Fruit fly (Drosophila melanogaster) whole organism, embryonic: ENCODE measurements around the gene ea.
A peak's percentile ranks its signal among the peaks of the same experiment; 100 is the strongest.

Experiments used
- Aef1 ChIP-seq: fragments of 200-800 bp; sonication (Bioruptor generic); IDR thresholded peaks from 3 replicates; pipeline ENCODE4 v1.3.6; 2022; ENCODE audit warnings: missing biosample characterization, missing genetic modification characterization
- C15 ChIP-seq: fragments of 200-800 bp; sonication (Bioruptor generic); IDR thresholded peaks from 3 replicates; pipeline ENCODE4 v1.3.6; 2022; ENCODE audit warnings: missing biosample characterization, missing genetic modification characterization
- CG10209 ChIP-seq: fragments of 200-800 bp; sonication (Bioruptor generic); optimal IDR thresholded peaks from 3 replicates; lab custom pipeline; 2017; ENCODE audit warnings: missing biosample characterization, mild to moderate bottlenecking, missing genetic modification characterization, missing genetic modification reagents
- CG10267 ChIP-seq: fragments of 200-800 bp; sonication (Bioruptor generic); optimal IDR thresholded peaks from 2 replicates; lab custom pipeline; 2018; ENCODE audit warnings: missing biosample characterization, mild to moderate bottlenecking, missing genetic modification characterization, moderate library complexity
- CG10979 ChIP-seq: fragments of 200-800 bp; sonication (Bioruptor generic); optimal IDR thresholded peaks from 2 replicates; lab custom pipeline; 2018; ENCODE audit warnings: missing biosample characterization, mild to moderate bottlenecking, missing genetic modification characterization, moderate library complexity
- CG11247 ChIP-seq: fragments of 200-800 bp; sonication (Bioruptor generic); IDR thresholded peaks from 2 replicates; pipeline ENCODE4 v1.3.6; 2022; ENCODE audit warnings: missing biosample characterization, missing genetic modification characterization
- CG11560 ChIP-seq: fragments of 200-800 bp; sonication (Bioruptor generic); IDR thresholded peaks from 3 replicates; pipeline ENCODE4 v1.3.6; 2022; ENCODE audit warnings: missing biosample characterization, missing genetic modification characterization
- CG14050 ChIP-seq: fragments of 200-800 bp; sonication (Bioruptor generic); IDR thresholded peaks from 3 replicates; pipeline ENCODE4 v1.3.6; 2022; ENCODE audit warnings: missing biosample characterization, missing genetic modification characterization
- CG14710 ChIP-seq: fragments of 200-800 bp; sonication (Bioruptor generic); optimal IDR thresholded peaks from 3 replicates; lab custom pipeline; 2019; ENCODE audit warnings: missing biosample characterization, mild to moderate bottlenecking, missing genetic modification characterization, moderate library complexity
- CG33213 ChIP-seq: fragments of 200-800 bp; sonication (Bioruptor generic); optimal IDR thresholded peaks from 3 replicates; lab custom pipeline; 2016; ENCODE audit warnings: missing biosample characterization, missing genetic modification characterization
- CG4328 ChIP-seq: fragments of 200-800 bp; sonication (Bioruptor generic); optimal IDR thresholded peaks from 3 replicates; lab custom pipeline; 2017; ENCODE audit warnings: missing biosample characterization, missing genetic modification reagents, missing genetic modification characterization
- CG5180 ChIP-seq: fragments of 200-800 bp; sonication (Bioruptor generic); optimal IDR thresholded peaks from 3 replicates; lab custom pipeline; 2017; ENCODE audit warnings: missing biosample characterization, missing genetic modification characterization, mild to moderate bottlenecking, moderate library complexity, missing genetic modification reagents
- CG8478 ChIP-seq: fragments of >200 bp; optimal IDR thresholded peaks from 2 replicates; lab custom pipeline; 2018
- CG9609 ChIP-seq: fragments of 200-800 bp; sonication (Bioruptor generic); optimal IDR thresholded peaks from 3 replicates; lab custom pipeline; 2016; ENCODE audit warnings: missing biosample characterization, missing genetic modification characterization
- CG9797 ChIP-seq: fragments of 200-800 bp; sonication (Bioruptor generic); optimal IDR thresholded peaks from 3 replicates; lab custom pipeline; 2018; ENCODE audit warnings: missing biosample characterization, mild to moderate bottlenecking, missing genetic modification characterization
- CHES-1-like ChIP-seq: fragments of 200-800 bp; sonication (Bioruptor generic); optimal IDR thresholded peaks from 2 replicates; lab custom pipeline; 2016; ENCODE audit warnings: missing biosample characterization, missing genetic modification characterization
- D19B ChIP-seq: fragments of 200-800 bp; sonication (Bioruptor generic); optimal IDR thresholded peaks from 2 replicates; lab custom pipeline; 2017; ENCODE audit warnings: missing biosample characterization, mild to moderate bottlenecking, missing genetic modification characterization
- Deaf1 ChIP-seq: fragments of 200-800 bp; optimal IDR thresholded peaks from 3 replicates; lab custom pipeline; 2019; ENCODE audit warnings: missing biosample characterization, mild to moderate bottlenecking, missing genetic modification characterization, moderate library complexity
- Dip3 ChIP-seq: fragments of 200-800 bp; sonication (Bioruptor generic); optimal IDR thresholded peaks from 3 replicates; lab custom pipeline; 2016; ENCODE audit warnings: missing biosample characterization, missing genetic modification characterization
- Elba2 ChIP-seq: fragments of 200-800 bp; sonication (Bioruptor generic); optimal IDR thresholded peaks from 3 replicates; lab custom pipeline; 2016; ENCODE audit warnings: missing biosample characterization, missing genetic modification characterization
- Ets97D ChIP-seq: fragments of 200-800 bp; sonication (Bioruptor generic); optimal IDR thresholded peaks from 3 replicates; lab custom pipeline; 2016; ENCODE audit warnings: missing biosample characterization, missing genetic modification characterization
- MESR4 ChIP-seq: fragments of 200-800 bp; sonication (Bioruptor generic); optimal IDR thresholded peaks from 2 replicates; lab custom pipeline; 2018; ENCODE audit warnings: missing biosample characterization, mild to moderate bottlenecking, missing genetic modification characterization, moderate library complexity
- Med ChIP-seq: fragments of 200-800 bp; sonication (Bioruptor generic); peaks from one replicate; lab custom pipeline; 2016; ENCODE audit warnings: missing biosample characterization, missing genetic modification characterization, mild to moderate bottlenecking, inconsistent platforms, moderate library complexity
- Meics ChIP-seq: fragments of 200-800 bp; sonication (Bioruptor generic); optimal IDR thresholded peaks from 2 replicates; lab custom pipeline; 2017; ENCODE audit warnings: missing biosample characterization, mild to moderate bottlenecking, missing genetic modification characterization
- Nf-YB ChIP-seq: fragments of 200-800 bp; sonication (Bioruptor generic); optimal IDR thresholded peaks from 3 replicates; lab custom pipeline; 2019; ENCODE audit warnings: missing biosample characterization, mild to moderate bottlenecking, missing genetic modification characterization, moderate library complexity
- NfI ChIP-seq: fragments of 200-800 bp; sonication (Bioruptor generic); optimal IDR thresholded peaks from 3 replicates; lab custom pipeline; 2018; ENCODE audit warnings: missing biosample characterization, mild to moderate bottlenecking, missing genetic modification characterization, moderate library complexity
- Vsx1 ChIP-seq: fragments of 200-800 bp; sonication (Bioruptor generic); optimal IDR thresholded peaks from 2 replicates; lab custom pipeline; 2017; ENCODE audit warnings: missing biosample characterization, mild to moderate bottlenecking, missing genetic modification characterization, missing genetic modification reagents
- Xbp1 ChIP-seq: fragments of 200-800 bp; sonication (Bioruptor generic); optimal IDR thresholded peaks from 3 replicates; lab custom pipeline; 2016; ENCODE audit warnings: missing biosample characterization, mild to moderate bottlenecking, missing genetic modification characterization
- Xrp1 ChIP-seq: fragments of 200-800 bp; sonication (Bioruptor generic); IDR thresholded peaks from 2 replicates; pipeline ENCODE4 v1.3.6; 2022; ENCODE audit warnings: missing biosample characterization, missing genetic modification characterization
- ap ChIP-seq: fragments of 200-800 bp; sonication (Bioruptor generic); IDR thresholded peaks from 2 replicates; pipeline ENCODE4 v1.3.6; 2022; ENCODE audit warnings: missing biosample characterization, missing genetic modification characterization
- bab2 ChIP-seq: fragments of 200-800 bp; sonication (Bioruptor generic); optimal IDR thresholded peaks from 2 replicates; lab custom pipeline; 2016; ENCODE audit warnings: missing biosample characterization, missing genetic modification characterization
- bigmax ChIP-seq: fragments of 200-800 bp; sonication (Bioruptor generic); optimal IDR thresholded peaks from 2 replicates; lab custom pipeline; 2018; ENCODE audit warnings: missing biosample characterization, mild to moderate bottlenecking, missing genetic modification characterization
- btn ChIP-seq: fragments of 200-800 bp; sonication (Bioruptor generic); optimal IDR thresholded peaks from 2 replicates; lab custom pipeline; 2016; ENCODE audit warnings: missing biosample characterization, missing genetic modification characterization
- cg ChIP-seq: fragments of 200-800 bp; sonication (Bioruptor generic); optimal IDR thresholded peaks from 3 replicates; lab custom pipeline; 2019; ENCODE audit warnings: missing biosample characterization, mild to moderate bottlenecking, missing genetic modification characterization, moderate library complexity
- chif ChIP-seq, 2 experiments: fragments of 200-800 bp; sonication (Bioruptor generic); optimal IDR thresholded peaks; 3 replicates each; lab custom pipeline; 2016; ENCODE audit warnings: missing biosample characterization in 2 of 2, missing genetic modification characterization in 2 of 2
- gem ChIP-seq: fragments of 200-800 bp; sonication (Bioruptor generic); optimal IDR thresholded peaks from 2 replicates; lab custom pipeline; 2019; ENCODE audit warnings: missing biosample characterization, mild to moderate bottlenecking, missing genetic modification characterization, moderate library complexity
- gsb ChIP-seq: fragments of 200-800 bp; sonication (Bioruptor generic); IDR thresholded peaks from 2 replicates; pipeline ENCODE4 v1.3.6; 2022; ENCODE audit warnings: missing biosample characterization, missing genetic modification characterization
- hb ChIP-seq: fragments of 200-800 bp; sonication (Bioruptor generic); IDR thresholded peaks from 3 replicates; pipeline ENCODE4 v1.3.6; 2022; ENCODE audit warnings: missing biosample characterization, missing genetic modification characterization; ENCODE audit not compliant: partially characterized antibody
- hbn ChIP-seq: fragments of 200-800 bp; sonication (Bioruptor generic); IDR thresholded peaks from 2 replicates; pipeline ENCODE4 v1.3.6; 2022; ENCODE audit warnings: missing biosample characterization, missing genetic modification characterization; ENCODE audit not compliant: partially characterized antibody
- hkb ChIP-seq, 2 experiments: fragments of 200-800 bp in 1 of 2; fragments of >200 bp in 1 of 2; sonication (Bioruptor generic) in 1 of 2; IDR thresholded peaks in 1 of 2; optimal IDR thresholded peaks in 1 of 2; 2 replicates each; pipeline versions ENCODE4 v1.3.6 to Lab custom; 2017 to 2022; ENCODE audit warnings: missing biosample characterization in 1 of 2, missing genetic modification characterization in 1 of 2
- luna ChIP-seq: fragments of 200-800 bp; sonication (Bioruptor generic); optimal IDR thresholded peaks from 2 replicates; lab custom pipeline; 2016; ENCODE audit warnings: missing biosample characterization, missing genetic modification characterization
- nom ChIP-seq: fragments of 200-800 bp; sonication (Bioruptor generic); optimal IDR thresholded peaks from 2 replicates; lab custom pipeline; 2017; ENCODE audit warnings: missing biosample characterization, missing genetic modification characterization, mild to moderate bottlenecking, moderate library complexity, missing genetic modification reagents
- org-1 ChIP-seq: fragments of 200-800 bp; sonication (Bioruptor generic); optimal IDR thresholded peaks from 2 replicates; lab custom pipeline; 2017; ENCODE audit warnings: missing biosample characterization, missing genetic modification characterization
- pfk ChIP-seq: fragments of 200-800 bp; sonication (Bioruptor generic); optimal IDR thresholded peaks from 2 replicates; lab custom pipeline; 2018; ENCODE audit warnings: missing biosample characterization, mild to moderate bottlenecking, missing genetic modification characterization, moderate library complexity
- pzg ChIP-seq: fragments of 200-800 bp; sonication (Bioruptor generic); optimal IDR thresholded peaks from 3 replicates; lab custom pipeline; 2018; ENCODE audit warnings: missing biosample characterization, mild to moderate bottlenecking, missing genetic modification characterization, moderate library complexity
- ranshi ChIP-seq: fragments of 200-800 bp; sonication (Bioruptor generic); IDR thresholded peaks from 2 replicates; pipeline ENCODE4 v1.3.6; 2022; ENCODE audit warnings: missing biosample characterization, missing genetic modification characterization
- run ChIP-seq: fragments of 200-800 bp; sonication (Bioruptor generic); optimal IDR thresholded peaks from 3 replicates; lab custom pipeline; 2018; ENCODE audit warnings: missing biosample characterization, mild to moderate bottlenecking, missing genetic modification characterization
- sens ChIP-seq: fragments of 200-800 bp; sonication (Bioruptor generic); peaks from one replicate; lab custom pipeline; 2016; ENCODE audit warnings: missing biosample characterization, missing genetic modification characterization
- slbo ChIP-seq: fragments of 200-800 bp; sonication (Bioruptor generic); IDR thresholded peaks from 2 replicates; pipeline ENCODE4 v1.3.6; 2022; ENCODE audit warnings: missing biosample characterization, missing genetic modification characterization
- sr ChIP-seq: fragments of 200-800 bp; sonication (Bioruptor generic); IDR thresholded peaks from 3 replicates; pipeline ENCODE4 v1.3.6; 2022; ENCODE audit warnings: missing biosample characterization, missing genetic modification characterization
- ttk ChIP-seq: fragments of 200-800 bp; sonication (Bioruptor generic); IDR thresholded peaks from 2 replicates; pipeline ENCODE4 v2.1.2; 2022; ENCODE audit warnings: missing biosample characterization, missing genetic modification characterization

Gene ea

dm6 chr3R:15290642-15291118 is 37.8 kb upstream of the ea start, which contains the start of gene CG45218 (continued):
- no peak for TF ChIP-seq Dip3 (GFP tag; lab: Kevin White, UChicago)
- no peak for TF ChIP-seq CG14050 (GFP tag; lab: Robert Waterston, UW)
- TF ChIP-seq CG10979 (tag; lab: Kevin White, UChicago): no peak
- TF ChIP-seq Xbp1 (GFP tag; lab: Kevin White, UChicago): no peak
- no peak for TF ChIP-seq CG33213 (GFP tag; lab: Kevin White, UChicago)
- TF ChIP-seq NfI (GFP tag; lab: Kevin White, UChicago): no peak
- TF ChIP-seq hkb (optimal IDR thresholded peaks at IDR 0.05; lab: Kevin White, UChicago): no peak
- TF ChIP-seq hkb (GFP tag; IDR thresholded peaks at IDR 0.05; lab: Robert Waterston, UW): no peak
- no peak for TF ChIP-seq Xrp1 (GFP tag; lab: Robert Waterston, UW)
- no peak for TF ChIP-seq CG9609
- TF ChIP-seq CG14710 (tag; lab: Kevin White, UChicago): no peak
- TF ChIP-seq Nf-YB (GFP tag; lab: Kevin White, UChicago): peak; percentile 23
- no peak for TF ChIP-seq hbn (GFP tag; lab: Robert Waterston, UW)
- TF ChIP-seq Deaf1 (tag; lab: Kevin White, UChicago): peak; percentile 46
- peak; percentile 68 for TF ChIP-seq sens
- TF ChIP-seq CHES-1-like (GFP tag; lab: Kevin White, UChicago): no peak
- TF ChIP-seq bab2 (GFP tag; lab: Kevin White, UChicago): no peak
- no peak for TF ChIP-seq nom (GFP tag; lab: Kevin White, UChicago)
- TF ChIP-seq Meics (GFP tag; lab: Kevin White, UChicago): no peak
- peak; percentile 25 for TF ChIP-seq MESR4
- TF ChIP-seq CG10267 (tag; lab: Kevin White, UChicago): no peak
- TF ChIP-seq slbo: no peak
- no peak for TF ChIP-seq Ets97D (GFP tag; lab: Kevin White, UChicago)
- no peak for TF ChIP-seq bigmax
- TF ChIP-seq ap: no peak
- TF ChIP-seq pfk (GFP tag; lab: Kevin White, UChicago): peak; percentile 13
- no peak for TF ChIP-seq gsb (GFP tag; lab: Robert Waterston, UW)
- TF ChIP-seq hb: no peak
- TF ChIP-seq pzg (GFP tag; lab: Kevin White, UChicago): peak; percentile 2
- no peak for TF ChIP-seq btn (GFP tag; lab: Kevin White, UChicago)
- TF ChIP-seq CG11560 (tag; lab: Robert Waterston, UW): no peak
- no peak for TF ChIP-seq Elba2
- TF ChIP-seq CG10209 (GFP tag; lab: Kevin White, UChicago): no peak
- TF ChIP-seq CG8478 (lab: Kevin White, UChicago): peak; percentile 64
- no peak for TF ChIP-seq Aef1
- TF ChIP-seq cg (GFP tag; lab: Kevin White, UChicago): peak; percentile 95
- TF ChIP-seq org-1 (GFP tag; lab: Kevin White, UChicago): no peak
- no peak for TF ChIP-seq C15 (GFP tag; lab: Robert Waterston, UW)
- no peak for TF ChIP-seq luna (GFP tag; lab: Kevin White, UChicago)
- no peak for TF ChIP-seq CG5180 (GFP tag; lab: Kevin White, UChicago)
- TF ChIP-seq Med (GFP tag; lab: Kevin White, UChicago): peak; percentile 47
- TF ChIP-seq D19B (GFP tag; lab: Kevin White, UChicago): no peak
- no peak for TF ChIP-seq sr (GFP tag; lab: Robert Waterston, UW)
- TF ChIP-seq CG4328: no peak
- no peak for TF ChIP-seq CG11247
- TF ChIP-seq ranshi: no peak
- no peak for TF ChIP-seq CG9797 (GFP tag; lab: Kevin White, UChicago)
- TF ChIP-seq gem (tag; lab: Kevin White, UChicago): no peak
- TF ChIP-seq ttk (GFP tag; lab: Robert Waterston, UW): no peak
- no peak for TF ChIP-seq Vsx1 (GFP tag; lab: Kevin White, UChicago)
- TF ChIP-seq chif (GFP tag; optimal IDR thresholded peaks at IDR 0.05; lab: Kevin White, UChicago): no peak
- no peak for TF ChIP-seq run (tag; lab: Kevin White, UChicago)
